Worm (Caenorhabditis elegans) whole organism, mixed stage, embryonic: Measurements from ENCODE around the gene cfim-2.

Experiments used
- M03D4.4 ChIP-seq: sonication (generic microtip); optimal IDR thresholded peaks from 2 replicates; lab custom pipeline; 2017; ENCODE audit warnings: mild to moderate bottlenecking, missing genetic modification characterization, missing compliant biosample characterization
- bed-3 ChIP-seq: fragments of 200-800 bp; sonication (Bioruptor generic); optimal IDR thresholded peaks from 3 replicates; lab custom pipeline; 2018; ENCODE audit warnings: mild to moderate bottlenecking, missing genetic modification characterization, moderate library complexity, missing compliant biosample characterization
- ceh-39 ChIP-seq: fragments of 150-350 bp; optimal IDR thresholded peaks from 2 replicates; lab custom pipeline; 2014; ENCODE audit warnings: missing biosample characterization, missing genetic modification characterization
- ceh-43 ChIP-seq: fragments of 200-800 bp; sonication (Bioruptor generic); optimal IDR thresholded peaks from 2 replicates; lab custom pipeline; 2018; ENCODE audit warnings: mild to moderate bottlenecking, missing genetic modification characterization, moderate library complexity, missing compliant biosample characterization
- ces-1 ChIP-seq: fragments of 150-350 bp; optimal IDR thresholded peaks from 2 replicates; lab custom pipeline; 2014; ENCODE audit warnings: missing biosample characterization, missing genetic modification reagents, missing genetic modification characterization
- cnd-1 ChIP-seq: fragments of 200-800 bp; sonication (Bioruptor generic); optimal IDR thresholded peaks from 2 replicates; lab custom pipeline; 2018; ENCODE audit warnings: mild to moderate bottlenecking, missing genetic modification characterization, missing compliant biosample characterization
- drap-1 ChIP-seq: fragments of 200-800 bp; sonication (Bioruptor generic); optimal IDR thresholded peaks from 3 replicates; lab custom pipeline; 2018; ENCODE audit warnings: mild to moderate bottlenecking, missing genetic modification characterization, missing compliant biosample characterization
- elt-1 ChIP-seq: sonication (generic microtip); optimal IDR thresholded peaks from 2 replicates; lab custom pipeline; 2017; ENCODE audit warnings: missing genetic modification characterization, mild to moderate bottlenecking, missing compliant biosample characterization, antibody characterized with exemption, moderate library complexity, borderline replicate concordance; ENCODE audit not compliant: insufficient read depth
- elt-3 ChIP-seq: fragments of 150-350 bp; optimal IDR thresholded peaks from 2 replicates; lab custom pipeline; 2014; ENCODE audit warnings: missing biosample characterization, missing genetic modification characterization
- flh-1 ChIP-seq: fragments of 200-800 bp; sonication (Bioruptor generic); optimal IDR thresholded peaks from 2 replicates; lab custom pipeline; 2018; ENCODE audit warnings: mild to moderate bottlenecking, missing genetic modification characterization, moderate library complexity, missing compliant biosample characterization
- ham-2 ChIP-seq: fragments of 200-800 bp; sonication (Bioruptor generic); optimal IDR thresholded peaks from 2 replicates; lab custom pipeline; 2018; ENCODE audit warnings: mild to moderate bottlenecking, missing genetic modification characterization, missing compliant biosample characterization
- hlh-1 ChIP-seq: fragments of 150-350 bp; optimal IDR thresholded peaks from 2 replicates; lab custom pipeline; 2014; ENCODE audit warnings: missing biosample characterization, missing genetic modification reagents, missing genetic modification characterization
- lin-13 ChIP-seq: fragments of 150-350 bp; optimal IDR thresholded peaks from 2 replicates; lab custom pipeline; 2014; ENCODE audit warnings: missing biosample characterization, missing genetic modification characterization
- lin-32 ChIP-seq: fragments of 200-800 bp; sonication (Bioruptor generic); optimal IDR thresholded peaks from 2 replicates; lab custom pipeline; 2018; ENCODE audit warnings: mild to moderate bottlenecking, missing genetic modification characterization, missing compliant biosample characterization
- lsy-2 ChIP-seq: fragments of 150-350 bp; optimal IDR thresholded peaks from 2 replicates; lab custom pipeline; 2014; ENCODE audit warnings: missing biosample characterization, missing genetic modification characterization
- mep-1 ChIP-seq: fragments of 150-350 bp; optimal IDR thresholded peaks from 2 replicates; lab custom pipeline; 2017; ENCODE audit warnings: missing biosample characterization, missing genetic modification reagents, missing genetic modification characterization, inconsistent platforms
- mls-2 ChIP-seq: sonication (generic microtip); optimal IDR thresholded peaks from 2 replicates; lab custom pipeline; 2016; ENCODE audit warnings: mild to moderate bottlenecking, missing genetic modification characterization, moderate library complexity, missing compliant biosample characterization
- nhr-12 ChIP-seq: fragments of 150-350 bp; optimal IDR thresholded peaks from 2 replicates; lab custom pipeline; 2014; ENCODE audit warnings: missing biosample characterization, missing genetic modification characterization
- nhr-2 ChIP-seq: fragments of 150-350 bp; optimal IDR thresholded peaks from 2 replicates; lab custom pipeline; 2014; ENCODE audit warnings: missing biosample characterization, missing genetic modification characterization
- nhr-237 ChIP-seq: fragments of 150-350 bp; optimal IDR thresholded peaks from 2 replicates; lab custom pipeline; 2014; ENCODE audit warnings: missing biosample characterization, missing genetic modification characterization
- nhr-28 ChIP-seq: fragments of 150-350 bp; optimal IDR thresholded peaks from 2 replicates; lab custom pipeline; 2014; ENCODE audit warnings: missing biosample characterization, missing genetic modification characterization
- nhr-76 ChIP-seq: sonication (generic microtip); optimal IDR thresholded peaks from 2 replicates; lab custom pipeline; 2017; ENCODE audit warnings: missing biosample characterization, missing genetic modification characterization
- pha-4 ChIP-seq: fragments of 150-350 bp; optimal IDR thresholded peaks from 2 replicates; lab custom pipeline; 2018; ENCODE audit warnings: missing biosample characterization, missing genetic modification reagents, missing genetic modification characterization
- sem-2 ChIP-seq: fragments of 200-800 bp; sonication (Bioruptor generic); optimal IDR thresholded peaks from 2 replicates; lab custom pipeline; 2018; ENCODE audit warnings: mild to moderate bottlenecking, missing genetic modification characterization, missing compliant biosample characterization
- snpc-4 ChIP-seq: fragments of 150-350 bp; optimal IDR thresholded peaks from 2 replicates; lab custom pipeline; 2014; ENCODE audit warnings: missing biosample characterization, missing genetic modification characterization
- sptf-1 ChIP-seq: sonication (generic microtip); optimal IDR thresholded peaks from 2 replicates; lab custom pipeline; 2017; ENCODE audit warnings: mild to moderate bottlenecking, missing genetic modification characterization, moderate library complexity, missing compliant biosample characterization
- tbx-8 ChIP-seq: fragments of 200-800 bp; sonication (Bioruptor generic); optimal IDR thresholded peaks from 2 replicates; lab custom pipeline; 2018; ENCODE audit warnings: mild to moderate bottlenecking, missing genetic modification characterization, moderate library complexity, missing compliant biosample characterization
- unc-120 ChIP-seq: sonication (generic microtip); optimal IDR thresholded peaks from 2 replicates; lab custom pipeline; 2017; ENCODE audit warnings: missing genetic modification characterization, missing compliant biosample characterization; ENCODE audit not compliant: poor library complexity, severe bottlenecking
- unc-39 ChIP-seq: fragments of 150-350 bp; optimal IDR thresholded peaks from 2 replicates; lab custom pipeline; 2014; ENCODE audit warnings: missing biosample characterization, missing genetic modification characterization
- unc-62 ChIP-seq: fragments of 150-350 bp; optimal IDR thresholded peaks from 2 replicates; lab custom pipeline; 2014; ENCODE audit warnings: missing biosample characterization, missing genetic modification reagents, missing genetic modification characterization
- ztf-11 ChIP-seq: fragments of 150-350 bp; optimal IDR thresholded peaks from 2 replicates; lab custom pipeline; 2014; ENCODE audit warnings: missing biosample characterization, missing genetic modification characterization

Gene cfim-2

DNA sequence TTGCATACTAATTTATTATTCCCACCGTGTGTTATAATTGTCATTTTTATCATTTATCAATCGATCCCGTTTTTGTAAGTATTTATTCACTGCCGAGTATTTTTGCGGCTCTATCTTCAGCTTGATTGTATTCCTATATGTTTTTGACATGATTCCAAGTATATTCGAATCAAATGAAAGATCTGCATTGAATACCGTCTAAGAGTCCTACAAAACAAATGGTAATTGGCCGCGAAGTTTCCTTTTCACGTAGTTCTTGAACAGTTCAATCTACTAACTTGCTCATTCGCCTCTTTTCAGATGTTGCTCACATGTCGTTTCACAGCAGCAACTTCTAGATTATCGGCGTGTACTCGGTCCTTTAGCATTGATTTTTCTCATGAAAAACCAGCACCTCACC is 33.6 kb upstream of the cfim-2 start, which contains the start of gene C27B7.2:
TSS of gene C27B7.2 (plus strand) at position 301 of the 400 bp plus-strand sequence.
- TF ChIP-seq ceh-39 (tag; lab: Kevin White, UChicago), result no peak

DNA sequence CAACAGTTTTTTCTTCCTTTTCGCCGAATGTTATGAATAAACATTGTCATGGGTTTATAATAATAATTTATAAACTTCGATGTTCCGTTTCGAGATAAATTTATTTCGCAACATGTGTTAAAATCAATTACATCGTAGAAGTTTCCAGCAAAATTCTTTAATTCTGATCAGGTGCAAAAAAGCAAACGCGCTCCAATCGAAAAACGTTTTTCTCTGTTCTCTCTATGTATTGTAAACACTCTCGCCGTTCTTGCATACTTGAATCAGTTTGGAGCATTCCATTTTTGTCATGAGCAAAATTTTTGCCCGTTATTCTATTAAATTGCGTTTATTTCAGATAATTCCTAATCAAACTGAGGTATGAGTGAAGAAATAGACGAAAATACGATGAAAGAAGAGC is 32.4 kb upstream of the cfim-2 start, which contains the start of gene rad-54.L2:
TSS of gene rad-54.L2 (plus strand) at position 332 of the 400 bp plus-strand sequence.
- TF ChIP-seq M03D4.4 (no peak), nhr-12 (tag; lab: Kevin White, UChicago) (no peak), mls-2 (tag; lab: Kevin White, UChicago) (no peak), snpc-4 (tag; lab: Kevin White, UChicago) (no peak), nhr-2 (tag; lab: Kevin White, UChicago) (no peak), sptf-1 (no peak), mep-1 (tag; lab: Kevin White, UChicago) (peak; percentile 22), nhr-28 (no peak), ceh-39 (tag; lab: Kevin White, UChicago) (peak; percentile 20), ces-1 (GFP tag; lab: Kevin White, UChicago) (peak; percentile 57), hlh-1 (tag; lab: Kevin White, UChicago) (peak; percentile 21), nhr-76 (tag; lab: Kevin White, UChicago) (no peak), cnd-1 (no peak), pha-4 (tag; lab: Kevin White, UChicago) (peak; percentile 90), lin-32 (GFP tag; lab: Kevin White, UChicago) (no peak), drap-1 (GFP tag; lab: Kevin White, UChicago) (no peak), elt-3 (no peak), tbx-8 (GFP tag; lab: Kevin White, UChicago) (no peak), bed-3 (GFP tag; lab: Kevin White, UChicago) (no peak), unc-120 (peak; percentile 58), elt-1 (tag; lab: Kevin White, UChicago) (no peak), unc-62 (GFP tag; lab: Kevin White, UChicago) (no peak), sem-2 (GFP tag; lab: Kevin White, UChicago) (no peak), lin-13 (tag; lab: Kevin White, UChicago) (no peak), unc-39 (tag; lab: Kevin White, UChicago) (no peak), ham-2 (GFP tag; lab: Kevin White, UChicago) (no peak), lsy-2 (tag; lab: Kevin White, UChicago) (peak; percentile 40), flh-1 (no peak), nhr-237 (tag; lab: Kevin White, UChicago) (peak; percentile 58)
- TF ChIP-seq, all 35 proteins: peak for 8

DNA sequence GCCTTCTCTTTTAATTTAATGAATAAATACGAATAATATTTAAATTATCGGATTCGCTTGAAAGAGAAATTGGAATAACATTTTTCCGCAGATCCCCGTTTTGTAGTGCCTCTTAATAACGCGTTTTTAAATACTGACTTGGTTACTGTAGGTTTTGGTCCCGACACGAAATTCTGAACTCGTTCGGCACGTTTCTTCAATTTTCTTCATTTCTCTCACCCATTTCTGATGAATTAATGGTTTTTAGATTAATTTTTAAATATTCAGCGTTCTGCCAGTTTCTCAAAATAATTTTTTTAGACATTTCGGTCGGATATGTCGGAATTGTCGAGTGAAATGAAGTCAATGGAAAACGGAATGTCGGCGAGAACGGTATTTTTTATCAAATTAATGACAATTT is 24.8 kb upstream of the cfim-2 start, which contains the start of gene C27B7.5:
TSS of gene C27B7.5 (plus strand) at position 301 of the 400 bp plus-strand sequence.
- TF ChIP-seq sem-2 (GFP tag; lab: Kevin White, UChicago), result no peak
- no peak for TF ChIP-seq ztf-11 (tag; lab: Kevin White, UChicago)

DNA sequence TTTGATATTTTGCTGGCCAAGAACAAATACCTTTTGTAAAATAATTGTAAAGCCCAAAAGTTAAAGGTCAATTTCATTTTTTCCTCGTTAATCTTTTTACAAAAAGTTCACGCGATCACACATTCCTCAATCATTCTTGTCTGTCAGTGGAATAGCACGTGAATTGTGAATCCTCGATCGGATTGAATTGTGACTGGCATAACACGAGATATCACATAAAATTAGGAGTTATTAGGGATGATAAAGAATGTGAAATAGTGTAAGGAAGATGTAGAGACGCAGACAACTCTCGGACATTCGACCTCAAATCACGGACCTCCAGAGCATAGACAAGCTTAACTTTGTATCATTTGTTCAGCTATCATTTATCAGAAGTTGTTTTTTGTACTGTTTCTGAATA is 20.0 kb upstream of the cfim-2 start, which contains the start of gene C27B7.6:
TSS of gene C27B7.6 (minus strand) at position 182 of the 400 bp plus-strand sequence.
- peak; percentile 43 for TF ChIP-seq unc-62 (GFP tag; lab: Kevin White, UChicago)
- no peak for TF ChIP-seq lin-32 (GFP tag; lab: Kevin White, UChicago)

DNA sequence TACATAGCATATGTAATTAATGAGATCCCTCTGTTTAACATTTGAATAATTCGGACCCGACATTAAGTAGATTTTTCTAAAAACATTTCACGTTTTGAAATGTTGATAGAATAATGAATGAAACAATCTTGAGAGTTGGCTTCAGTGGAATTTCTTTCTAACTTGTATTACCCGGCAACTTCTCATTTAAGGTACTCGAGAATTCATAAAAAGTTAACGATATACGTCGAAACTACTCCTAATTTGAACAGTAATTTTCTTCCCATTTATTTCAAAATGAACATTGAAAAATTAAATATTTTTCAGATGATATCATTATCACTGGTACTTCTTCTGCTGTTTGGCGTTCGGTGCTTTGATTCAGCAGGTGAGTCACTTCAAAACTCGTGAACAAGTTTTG is 19.4 kb upstream of the cfim-2 start, which contains the start of gene C27B7.7:
TSS of gene C27B7.7 (plus strand) at position 301 of the 400 bp plus-strand sequence.
- TF ChIP-seq lsy-2 (tag; lab: Kevin White, UChicago), result no peak
- no peak for TF ChIP-seq nhr-28
- TF ChIP-seq nhr-12 (tag; lab: Kevin White, UChicago), result no peak
- TF ChIP-seq ceh-43, result no peak
- TF ChIP-seq flh-1, result no peak
- TF ChIP-seq nhr-237 (tag; lab: Kevin White, UChicago), result no peak
- TF ChIP-seq cnd-1, result no peak
- TF ChIP-seq sem-2 (GFP tag; lab: Kevin White, UChicago), result no peak
- no peak for TF ChIP-seq ham-2 (GFP tag; lab: Kevin White, UChicago)
- TF ChIP-seq snpc-4 (tag; lab: Kevin White, UChicago), result no peak
- TF ChIP-seq M03D4.4, result no peak
- no peak for TF ChIP-seq hlh-1 (tag; lab: Kevin White, UChicago)
- no peak for TF ChIP-seq unc-39 (tag; lab: Kevin White, UChicago)
- no peak for TF ChIP-seq mls-2 (tag; lab: Kevin White, UChicago)
- TF ChIP-seq nhr-76 (tag; lab: Kevin White, UChicago), result no peak
- no peak for TF ChIP-seq mep-1 (tag; lab: Kevin White, UChicago)
